Fruit fly (Drosophila melanogaster) S2 (cell line): ENCODE data around the gene CG14568.

Experiments
- CG8478 ChIP-seq: fragments of >200 bp; optimal IDR thresholded peaks from 2 replicates; lab custom pipeline; 2018
- CTCF ChIP-seq, 2 experiments: fragments of >200 bp; optimal IDR thresholded peaks; 2 replicates each; lab custom pipeline; 2018

DNA sequence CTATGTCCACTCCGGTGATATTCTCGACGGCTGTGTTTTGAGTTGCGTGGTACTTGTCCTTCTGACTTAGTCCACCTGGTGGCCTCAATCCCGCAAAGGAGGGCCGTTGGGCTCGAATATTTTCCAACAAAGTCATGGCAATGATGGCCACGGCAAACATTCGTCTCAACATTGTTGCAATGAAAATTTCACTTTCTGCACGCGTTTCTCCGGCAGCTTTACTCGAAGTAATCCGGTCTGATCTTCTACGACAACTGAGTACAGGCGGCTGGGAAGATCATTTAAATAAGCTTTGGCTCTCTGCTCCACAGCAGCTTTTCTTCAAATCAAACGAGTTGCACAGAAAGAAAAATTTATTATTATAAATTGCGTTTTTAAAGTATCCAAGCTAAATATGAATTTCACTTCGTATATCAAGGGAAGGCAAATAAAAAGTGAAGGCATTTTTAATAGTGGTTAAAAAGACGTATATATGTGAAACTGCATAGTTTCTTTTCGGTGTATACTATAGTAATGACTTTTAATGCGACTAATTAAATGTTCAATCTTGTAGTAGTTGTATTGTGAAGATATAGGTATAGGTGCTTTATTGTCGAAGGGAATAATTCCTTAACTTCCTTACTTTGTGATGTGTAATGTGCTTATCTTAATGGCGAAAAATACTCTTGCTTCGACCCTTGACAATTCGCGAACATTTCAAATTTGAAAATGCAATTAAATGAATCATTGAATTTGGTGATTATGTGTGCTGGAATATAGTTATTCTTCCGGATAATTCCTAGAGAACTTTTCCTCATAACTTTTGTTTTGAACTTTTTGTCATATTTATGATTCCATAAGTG is 5.1 kb upstream of the CG14568 start, which contains the start of gene CG14567:
- TF ChIP-seq CTCF (optimal IDR thresholded peaks at IDR 0.05; lab: Kevin White, UChicago) (no peak), CG8478 (lab: Kevin White, UChicago) (no peak)
